Fruit fly (Drosophila melanogaster): ENCODE results near the gene CG33229.

Gene CG33229

dm6 chr3L:199754-200596 is 23.7 kb upstream of the CG33229 start, which contains the start of the genes rno and mri (continued):
- TF ChIP-seq pnt (GFP tag; optimal IDR thresholded peaks at IDR 0.05) (no peak), CG5953 (GFP tag; IDR thresholded peaks at IDR 0.05) (peak; percentile 21; the same call in 1 of the 2 replicates), fd3F (GFP tag; optimal IDR thresholded peaks at IDR 0.05) (peak; percentile 64), CG14965 (GFP tag; optimal IDR thresholded peaks at IDR 0.05; ENCODE audit: borderline replicate concordance) (no peak), shn (GFP tag; optimal IDR thresholded peaks at IDR 0.05) (no peak), Side (GFP tag; optimal IDR thresholded peaks at IDR 0.05) (no peak), tap (tag; optimal IDR thresholded peaks at IDR 0.05) (no peak), nmo (GFP tag; optimal IDR thresholded peaks at IDR 0.05) (peak; percentile 86), CG7839 (tag; optimal IDR thresholded peaks at IDR 0.05) (peak; percentile 81), CG18476 (GFP tag; optimal IDR thresholded peaks at IDR 0.05) (no peak), amos (GFP tag; IDR thresholded peaks at IDR 0.05; ENCODE audit: partially characterized antibody) (peak; percentile 96), slp2 (GFP tag; optimal IDR thresholded peaks at IDR 0.05) (no peak), CG3726 (GFP tag; IDR thresholded peaks at IDR 0.05) (no peak), Lim3 (GFP tag; IDR thresholded peaks at IDR 0.05) (no peak), NFAT (GFP tag; IDR thresholded peaks at IDR 0.05) (peak; percentile 53), CG42726 (GFP tag; IDR thresholded peaks at IDR 0.05; ENCODE audit: partially characterized antibody) (peak; percentile 91), CG8388 (GFP tag; optimal IDR thresholded peaks at IDR 0.05) (peak; percentile 64), Hey (tag; optimal IDR thresholded peaks at IDR 0.05) (no peak), sc (optimal IDR thresholded peaks at IDR 0.05) (no peak), sc (GFP tag; optimal IDR thresholded peaks at IDR 0.05) (peak; percentile 13), sr (GFP tag; IDR thresholded peaks at IDR 0.05) (no peak), CG3838 (GFP tag; optimal IDR thresholded peaks at IDR 0.05) (no peak), hth (optimal IDR thresholded peaks at IDR 0.05) (no peak), CG14441 (GFP tag; IDR thresholded peaks at IDR 0.05) (peak; percentile 78), ara (GFP tag; IDR thresholded peaks at IDR 0.05) (peak; percentile 56; the same call in 1 of the 2 replicates), CG9727 (GFP tag; optimal IDR thresholded peaks at IDR 0.05) (peak; percentile 83), CG7963 (GFP tag; IDR thresholded peaks at IDR 0.05; ENCODE audit: partially characterized antibody) (peak; percentile 86), repo (GFP tag; optimal IDR thresholded peaks at IDR 0.05) (no peak), CG17829 (tag; optimal IDR thresholded peaks at IDR 0.05) (peak; percentile 81), Dip3 (GFP tag; optimal IDR thresholded peaks at IDR 0.05) (no peak), bigmax (GFP tag; optimal IDR thresholded peaks at IDR 0.05) (no peak), twi (tag; optimal IDR thresholded peaks at IDR 0.05) (peak; percentile 62), CG1233 (GFP tag; optimal IDR thresholded peaks at IDR 0.05) (peak; percentile 68), grau (tag; optimal IDR thresholded peaks at IDR 0.05) (peak; percentile 77), CG11085 (GFP tag; IDR thresholded peaks at IDR 0.05) (peak; percentile 63; the same call in 1 of the 2 replicates), CG31388 (GFP tag; optimal IDR thresholded peaks at IDR 0.05) (no peak), wdn (GFP tag; IDR thresholded peaks at IDR 0.05) (no peak), Elba2 (GFP tag; optimal IDR thresholded peaks at IDR 0.05) (peak; percentile 7), dm (GFP tag; optimal IDR thresholded peaks at IDR 0.05) (no peak), CG1603 (tag; optimal IDR thresholded peaks at IDR 0.05) (peak; percentile 57), CG15479 (GFP tag; optimal IDR thresholded peaks at IDR 0.05) (no peak), CG13424 (tag; optimal IDR thresholded peaks at IDR 0.05) (peak; percentile 83), NK7.1 (GFP tag; optimal IDR thresholded peaks at IDR 0.05) (no peak), CG6689 (GFP tag; IDR thresholded peaks at IDR 0.05) (peak; percentile 88), CG10267 (tag; optimal IDR thresholded peaks at IDR 0.05) (peak; percentile 76), CG5180 (GFP tag; optimal IDR thresholded peaks at IDR 0.05) (peak; percentile 53), CG7987 (GFP tag; optimal IDR thresholded peaks at IDR 0.05) (no peak), HLH54F (GFP tag; optimal IDR thresholded peaks at IDR 0.05) (peak; percentile 27), pum (GFP tag; optimal IDR thresholded peaks at IDR 0.05) (peak; percentile 20), ERR (GFP tag; optimal IDR thresholded peaks at IDR 0.05) (no peak)

Measured in whole organism, embryonic.